Worm (Caenorhabditis elegans): ENCODE measurements around the gene M03E7.3.

M03E7.3 gene

DNA sequence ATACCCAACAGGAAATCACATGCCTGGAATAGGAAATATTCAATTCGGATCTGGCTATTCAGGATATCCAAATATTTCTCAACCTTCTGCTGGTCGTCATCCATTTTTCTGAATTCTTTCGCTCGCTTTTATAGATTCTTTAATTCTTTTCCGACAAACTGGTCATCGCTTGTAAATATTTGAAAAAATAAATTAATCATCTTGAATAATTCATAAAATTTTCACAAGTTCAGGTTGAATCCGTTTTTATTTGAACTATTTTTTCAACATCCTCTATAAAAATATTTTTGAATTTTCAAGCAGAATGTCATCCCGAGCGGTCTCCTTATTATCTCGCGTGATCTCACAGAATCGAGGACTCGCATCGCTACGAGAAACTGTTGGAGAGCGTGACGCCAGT lies 21.4 kb upstream of the M03E7.3 start, which contains the start of gene mrpl-48:
Gene mrpl-48, plus strand, starts transcription at position 301 of the 400 bp plus-strand sequence.
- no peak for TF ChIP-seq ceh-91 (GFP tag; IDR thresholded peaks at IDR 0.05)
- peak; percentile 53; the same call in 1 of the 2 replicates for TF ChIP-seq B0336.3 (GFP tag; IDR thresholded peaks at IDR 0.05)
- TF ChIP-seq D2030.7 (GFP tag; IDR thresholded peaks at IDR 0.05) = peak; percentile 24; the same call in 1 of the 2 replicates
- TF ChIP-seq mel-28 (tag; optimal IDR thresholded peaks at IDR 0.05; ENCODE audit: borderline replicate concordance) = no peak
- TF ChIP-seq ztf-28 (GFP tag; IDR thresholded peaks at IDR 0.05) = no peak

DNA sequence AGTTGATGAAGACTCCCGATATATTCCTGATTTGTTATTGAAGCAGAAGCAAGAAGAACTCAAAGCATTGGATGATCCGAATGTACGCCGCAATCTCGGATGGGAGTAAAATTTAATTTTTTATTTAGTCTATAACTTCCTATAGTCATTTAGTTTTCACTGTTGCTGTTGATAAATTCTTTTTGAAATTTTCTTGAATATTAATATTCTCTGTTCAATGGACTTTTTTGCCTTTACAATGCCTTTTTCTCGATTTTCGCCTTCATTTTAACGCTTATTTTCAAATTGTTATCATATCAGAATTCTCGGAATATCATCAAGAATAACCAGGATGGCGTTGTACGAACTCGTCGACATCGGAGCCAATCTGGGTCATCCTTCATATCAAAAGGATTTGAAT lies 20.5 kb upstream of the M03E7.3 start, which contains the start of gene crn-2:
Gene crn-2, plus strand, starts transcription at position 301 of the 400 bp plus-strand sequence.
- TF ChIP-seq ekl-4 (GFP tag; IDR thresholded peaks at IDR 0.05) (no peak), nfya-2 (GFP tag; IDR thresholded peaks at IDR 0.05) (no peak), unc-62 (GFP tag; optimal IDR thresholded peaks at IDR 0.05) (no peak), F49E8.2 (tag; optimal IDR thresholded peaks at IDR 0.05; ENCODE audit: insufficient read depth) (no peak), hrde-1 (tag; optimal IDR thresholded peaks at IDR 0.05; ENCODE audit: borderline replicate concordance) (no peak), ceh-40 (GFP tag; IDR thresholded peaks at IDR 0.05) (no peak), xnd-1 (tag; optimal IDR thresholded peaks at IDR 0.05) (no peak), C06A6.2 (GFP tag; conservative IDR thresholded peaks at IDR 0.05) (no peak), hsf-1 (GFP tag; IDR thresholded peaks at IDR 0.05) (no peak)

DNA sequence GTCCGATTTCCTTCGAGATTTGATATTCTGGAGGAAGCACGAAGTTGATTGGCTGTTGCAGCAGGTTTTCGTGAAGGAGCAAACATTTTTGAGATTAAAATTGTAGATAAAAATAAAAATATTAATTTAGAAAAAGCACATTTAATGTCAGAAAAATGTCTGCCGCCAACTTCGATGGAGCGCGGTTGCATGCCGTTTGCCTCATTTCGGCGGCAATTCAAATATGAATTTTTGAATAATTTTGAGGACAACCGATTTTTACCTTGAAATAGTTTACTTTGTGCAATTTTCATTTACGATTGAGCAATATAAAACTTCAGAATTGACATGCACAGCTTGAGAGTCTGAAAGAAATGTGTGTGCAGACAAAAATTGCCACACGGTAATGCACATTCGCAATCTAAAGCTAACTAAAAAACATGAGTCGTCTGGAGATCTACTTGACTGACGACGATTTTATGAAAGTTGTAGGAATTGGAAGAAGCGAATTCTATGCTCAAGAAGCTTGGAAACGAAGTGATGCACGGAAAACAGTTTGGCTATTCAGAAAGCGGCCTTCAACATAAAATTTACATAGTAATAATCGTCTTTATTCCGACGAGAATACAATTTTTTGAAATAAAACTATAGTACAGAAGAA lies 18.3 kb upstream of the M03E7.3 start, which contains the start of gene zhit-1:
Gene zhit-1, minus strand, starts transcription at position 161 of the 640 bp plus-strand sequence.
- no peak for TF ChIP-seq sea-2 (GFP tag; IDR thresholded peaks at IDR 0.05)
- TF ChIP-seq ZK185.1 (tag; optimal IDR thresholded peaks at IDR 0.05; ENCODE audit: poor library complexity, severe bottlenecking) = no peak
- no peak for TF ChIP-seq pha-4 (tag; optimal IDR thresholded peaks at IDR 0.05)
- no peak for TF ChIP-seq hsf-1 (GFP tag; IDR thresholded peaks at IDR 0.05)
- no peak for TF ChIP-seq F10E7.11 (tag; optimal IDR thresholded peaks at IDR 0.05)
- peak; percentile 24 for TF ChIP-seq snpc-1.1 (tag; optimal IDR thresholded peaks at IDR 0.05; ENCODE audit: insufficient read depth)
- peak; percentile 90 for TF ChIP-seq lin-54 (GFP tag; optimal IDR thresholded peaks at IDR 0.05)
- peak; percentile 79 for TF ChIP-seq efl-1 (GFP tag; optimal IDR thresholded peaks at IDR 0.05)
- no peak for TF ChIP-seq attf-6 (GFP tag; IDR thresholded peaks at IDR 0.05)
- TF ChIP-seq dpl-1 (GFP tag; optimal IDR thresholded peaks at IDR 0.05) = peak; percentile 65
- no peak for TF ChIP-seq hlh-12 (tag; optimal IDR thresholded peaks at IDR 0.05)
- TF ChIP-seq F39B2.1 (GFP tag; IDR thresholded peaks at IDR 0.05) = no peak
- TF ChIP-seq nhr-80 (tag; optimal IDR thresholded peaks at IDR 0.05) = no peak
- TF ChIP-seq B0261.1 (tag; optimal IDR thresholded peaks at IDR 0.05) = no peak
- TF ChIP-seq mes-4 (tag; optimal IDR thresholded peaks at IDR 0.05) = no peak
- TF ChIP-seq Y67H2A.10 (GFP tag; conservative IDR thresholded peaks at IDR 0.05) = no peak
- no peak for TF ChIP-seq egrh-3 (GFP tag; IDR thresholded peaks at IDR 0.05)
- no peak for TF ChIP-seq hmg-20 (GFP tag; IDR thresholded peaks at IDR 0.05)
- TF ChIP-seq egl-44 (GFP tag; IDR thresholded peaks at IDR 0.05) = no peak
- TF ChIP-seq madf-8 (GFP tag; conservative IDR thresholded peaks at IDR 0.05) = no peak
- TF ChIP-seq nhr-120 (GFP tag; IDR thresholded peaks at IDR 0.05) = no peak
- no peak for TF ChIP-seq zim-3 (tag; optimal IDR thresholded peaks at IDR 0.05)
- TF ChIP-seq hmg-1.2 (GFP tag; IDR thresholded peaks at IDR 0.05) = 0 out of 2 replicates have a peak, but pooled peaks have one; percentile 20
- TF ChIP-seq nfya-2 (GFP tag; IDR thresholded peaks at IDR 0.05) = no peak
- TF ChIP-seq rcor-1 (GFP tag; IDR thresholded peaks at IDR 0.05) = no peak
- TF ChIP-seq F37B4.10 (GFP tag; IDR thresholded peaks at IDR 0.05) = no peak
- no peak for TF ChIP-seq let-526 (GFP tag; IDR thresholded peaks at IDR 0.05)
- no peak for TF ChIP-seq cebp-2 (GFP tag; IDR thresholded peaks at IDR 0.05)
- TF ChIP-seq K12H6.12 (tag; optimal IDR thresholded peaks at IDR 0.05) = no peak
- TF ChIP-seq dpff-1 (tag; optimal IDR thresholded peaks at IDR 0.05) = no peak
- no peak for TF ChIP-seq tbx-9 (tag; optimal IDR thresholded peaks at IDR 0.05; ENCODE audit: borderline replicate concordance)
- peak; percentile 8 for TF ChIP-seq snpc-4 (GFP tag; optimal IDR thresholded peaks at IDR 0.05)
- TF ChIP-seq snpc-4 (tag; optimal IDR thresholded peaks at IDR 0.05) = peak; percentile 61 to 73 (median 66)
- no peak for TF ChIP-seq unc-130 (GFP tag; optimal IDR thresholded peaks at IDR 0.05)

Data from whole organism, young adult.